Worm (Caenorhabditis elegans) whole organism, early embryonic: ENCODE data around the gene Y116A8C.33.

ENCODE experiments used
- B0310.2 ChIP-seq: sonication (generic microtip); optimal IDR thresholded peaks from 2 replicates; lab custom pipeline; 2016; ENCODE audit warnings: mild to moderate bottlenecking, missing genetic modification characterization, missing compliant biosample characterization
- F13C5.2 ChIP-seq: sonication (generic microtip); optimal IDR thresholded peaks from 2 replicates; lab custom pipeline; 2017; ENCODE audit warnings: mild to moderate bottlenecking, missing genetic modification characterization, inconsistent platforms, missing compliant biosample characterization
- aly-1 ChIP-seq: sonication (generic microtip); optimal IDR thresholded peaks from 2 replicates; lab custom pipeline; 2016; ENCODE audit warnings: missing genetic modification characterization, missing compliant biosample characterization
- ama-1 ChIP-seq: fragments of 150-350 bp; optimal IDR thresholded peaks from 2 replicates; lab custom pipeline; 2014
- ceh-13 ChIP-seq: fragments of 200-800 bp; sonication (Bioruptor generic); optimal IDR thresholded peaks from 2 replicates; lab custom pipeline; 2018; ENCODE audit warnings: mild to moderate bottlenecking, missing genetic modification characterization, missing compliant biosample characterization
- ceh-36 ChIP-seq: sonication (generic microtip); optimal IDR thresholded peaks from 2 replicates; lab custom pipeline; 2016; ENCODE audit warnings: missing genetic modification characterization, inconsistent platforms, missing compliant biosample characterization
- ets-7 ChIP-seq: sonication (generic microtip); optimal IDR thresholded peaks from 2 replicates; lab custom pipeline; 2016; ENCODE audit warnings: missing genotype, missing genetic modification characterization, missing compliant biosample characterization
- flt-1 ChIP-seq: fragments of 200-800 bp; sonication (Bioruptor generic); IDR thresholded peaks from 2 replicates; pipeline ENCODE4 v1.3.6; 2022; ENCODE audit warnings: missing genetic modification characterization, missing compliant biosample characterization
- hmbx-1 ChIP-seq: sonication (generic microtip); optimal IDR thresholded peaks from 2 replicates; lab custom pipeline; 2016; ENCODE audit warnings: mild to moderate bottlenecking, missing genetic modification characterization, missing compliant biosample characterization
- hmg-4 ChIP-seq: fragments of 200-800 bp; sonication (Bioruptor generic); optimal IDR thresholded peaks from 2 replicates; lab custom pipeline; 2018; ENCODE audit warnings: mild to moderate bottlenecking, missing genetic modification characterization, missing compliant biosample characterization
- hnd-1 ChIP-seq: sonication (generic microtip); optimal IDR thresholded peaks from 2 replicates; lab custom pipeline; 2016; ENCODE audit warnings: missing genetic modification characterization, missing compliant biosample characterization
- pes-1 ChIP-seq: fragments of 200-800 bp; sonication (Bioruptor generic); IDR thresholded peaks from 2 replicates; pipeline ENCODE4 v1.3.6; 2022; ENCODE audit warnings: missing genetic modification reagents, missing genetic modification characterization, missing compliant biosample characterization
- scrt-1 ChIP-seq: fragments of 200-800 bp; sonication (Bioruptor generic); IDR thresholded peaks from 2 replicates; pipeline ENCODE4 v1.3.6; 2022; ENCODE audit warnings: missing genetic modification characterization, missing compliant biosample characterization
- sea-1 ChIP-seq: fragments of 200-800 bp; sonication (Bioruptor generic); conservative IDR thresholded peaks from 2 replicates; pipeline ENCODE4 v1.3.6; 2022; ENCODE audit warnings: missing genetic modification characterization, missing compliant biosample characterization
- tbx-11 ChIP-seq: fragments of 200-800 bp; sonication (Bioruptor generic); IDR thresholded peaks from 2 replicates; pipeline ENCODE4 v1.3.6; 2022; ENCODE audit warnings: missing genetic modification characterization, missing compliant biosample characterization
- tbx-37 ChIP-seq: fragments of 200-800 bp; sonication (Bioruptor generic); conservative IDR thresholded peaks from 2 replicates; pipeline ENCODE4 v1.3.6; 2022; ENCODE audit warnings: missing genetic modification reagents, missing genetic modification characterization, missing compliant biosample characterization
- tra-4 ChIP-seq: sonication (generic microtip); optimal IDR thresholded peaks from 2 replicates; lab custom pipeline; 2017; ENCODE audit warnings: missing genetic modification characterization, missing compliant biosample characterization

Gene Y116A8C.33

ce11 chrIV:17087384-17088099 is 24.4 kb upstream of the Y116A8C.33 start, which contains the start of the genes snx-13 and snr-1:
Gene snx-13, minus strand, starts transcription at chrIV:17087438.
Gene snr-1, plus strand, starts transcription at chrIV:17088049.
- TF ChIP-seq sea-1 (GFP tag; lab: Robert Waterston, UW) (peak; percentile 79), hmbx-1 (peak; percentile 90), ceh-36 (peak; percentile 61), pes-1 (GFP tag; lab: Robert Waterston, UW) (peak; percentile 88), ceh-13 (peak; percentile 88), tbx-37 (GFP tag; lab: Robert Waterston, UW) (peak; percentile 71), aly-1 (tag; lab: Kevin White, UChicago) (no peak), hmg-4 (GFP tag; lab: Kevin White, UChicago) (peak; percentile 87), hnd-1 (peak; percentile 73), tra-4 (tag; lab: Kevin White, UChicago) (peak; percentile 63), tbx-11 (GFP tag; lab: Robert Waterston, UW) (peak; percentile 75), F13C5.2 (tag; lab: Kevin White, UChicago) (peak; percentile 84), flt-1 (GFP tag; lab: Robert Waterston, UW) (0 out of 2 replicates have a peak, but pooled peaks have one; percentile 49), ets-7 (peak; percentile 16), ama-1 (lab: Kevin White, UChicago) (no peak), B0310.2 (tag; lab: Kevin White, UChicago) (peak; percentile 86), scrt-1 (GFP tag; lab: Robert Waterston, UW) (peak; percentile 72)

ce11 chrIV:17088849-17089248 is 23.1 kb upstream of the Y116A8C.33 start, which contains the start of gene Y116A8C.43:
Gene Y116A8C.43, plus strand, starts transcription at chrIV:17088851.
- no peak for TF ChIP-seq flt-1 (GFP tag; lab: Robert Waterston, UW)
- peak; percentile 64 for TF ChIP-seq ama-1 (lab: Kevin White, UChicago)
- no peak for TF ChIP-seq ets-7
- no peak for TF ChIP-seq hnd-1
- no peak for TF ChIP-seq B0310.2 (tag; lab: Kevin White, UChicago)

- no peak for TF ChIP-seq ceh-13
- TF ChIP-seq B0310.2 (tag; lab: Kevin White, UChicago): no peak
- no peak for TF ChIP-seq sea-1 (GFP tag; lab: Robert Waterston, UW)
- no peak for TF ChIP-seq hmbx-1
- TF ChIP-seq ets-7: no peak
- no peak for TF ChIP-seq scrt-1 (GFP tag; lab: Robert Waterston, UW)
- no peak for TF ChIP-seq pes-1 (GFP tag; lab: Robert Waterston, UW)
- TF ChIP-seq flt-1 (GFP tag; lab: Robert Waterston, UW): no peak
Measured at ce11 chrIV:17093701-17094100, 18.2 kb upstream of the Y116A8C.33 start, which contains the start of gene Y116A8C.29. Gene Y116A8C.29, plus strand, starts transcription at chrIV:17094028.

- no peak for TF ChIP-seq ceh-36
- TF ChIP-seq aly-1 (tag; lab: Kevin White, UChicago): no peak
- no peak for TF ChIP-seq hmg-4 (GFP tag; lab: Kevin White, UChicago)
Measured at ce11 chrIV:17096168-17096567, 15.7 kb upstream of the Y116A8C.33 start, which contains the start of gene Y116A8C.27. Gene Y116A8C.27, minus strand, starts transcription at chrIV:17096268.

ce11 chrIV:17099113-17099512 is 12.8 kb upstream of the Y116A8C.33 start:
- TF ChIP-seq hmg-4 (GFP tag; lab: Kevin White, UChicago) (no peak), pes-1 (GFP tag; lab: Robert Waterston, UW) (0 out of 2 replicates have a peak, but pooled peaks have one; percentile 51), ceh-13 (peak; percentile 19)

- TF ChIP-seq tbx-37 (GFP tag; lab: Robert Waterston, UW): no peak
- TF ChIP-seq ets-7: no peak
- no peak for TF ChIP-seq ama-1 (lab: Kevin White, UChicago)
- no peak for TF ChIP-seq tbx-11 (GFP tag; lab: Robert Waterston, UW)
- no peak for TF ChIP-seq F13C5.2 (tag; lab: Kevin White, UChicago)
- no peak for TF ChIP-seq flt-1 (GFP tag; lab: Robert Waterston, UW)
- TF ChIP-seq scrt-1 (GFP tag; lab: Robert Waterston, UW): no peak
- no peak for TF ChIP-seq sea-1 (GFP tag; lab: Robert Waterston, UW)
- no peak for TF ChIP-seq B0310.2 (tag; lab: Kevin White, UChicago)
- no peak for TF ChIP-seq hmg-4 (GFP tag; lab: Kevin White, UChicago)
- no peak for TF ChIP-seq tra-4 (tag; lab: Kevin White, UChicago)
- no peak for TF ChIP-seq aly-1 (tag; lab: Kevin White, UChicago)
- no peak for TF ChIP-seq ceh-36
- no peak for TF ChIP-seq pes-1 (GFP tag; lab: Robert Waterston, UW)
- TF ChIP-seq hnd-1: no peak
- no peak for TF ChIP-seq ceh-13
- no peak for TF ChIP-seq hmbx-1
Measured at ce11 chrIV:17100148-17100547, 11.8 kb upstream of the Y116A8C.33 start, which contains the start of gene bca-2. Gene bca-2, minus strand, starts transcription at chrIV:17100248.

- TF ChIP-seq flt-1 (GFP tag; lab: Robert Waterston, UW) (no peak), B0310.2 (tag; lab: Kevin White, UChicago) (no peak), ama-1 (lab: Kevin White, UChicago) (no peak)
Measured at ce11 chrIV:17100628-17101338, 11.1 kb upstream of the Y116A8C.33 start.
